Worm (Caenorhabditis elegans) whole organism, dauer: Measurements from ENCODE around the gene aex-4.

ENCODE experiments used
- unc-62 ChIP-seq: sonication (generic microtip); optimal IDR thresholded peaks from 2 replicates; lab custom pipeline; 2017; ENCODE audit warnings: missing biosample characterization, missing genetic modification reagents, missing genetic modification characterization

Gene aex-4

DNA sequence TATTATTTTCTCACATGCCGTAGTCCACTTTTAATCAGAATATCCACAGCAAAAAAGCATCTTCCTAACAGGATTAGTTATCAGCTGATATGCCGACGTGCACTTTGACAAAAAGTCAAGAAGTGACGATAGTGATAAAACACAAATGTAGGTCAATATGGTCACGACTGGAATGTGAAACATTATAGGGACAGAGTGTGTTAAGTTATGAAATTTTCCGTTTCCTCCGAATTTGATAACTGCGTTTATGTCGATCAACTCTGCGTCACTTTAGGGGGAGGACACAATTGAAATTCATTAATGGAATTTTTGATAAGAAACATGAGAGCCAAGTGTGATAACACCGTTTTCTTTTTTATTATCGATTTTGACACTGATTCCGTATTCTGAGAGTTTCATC lies at the start of gene aex-4:
Gene aex-4 (plus strand): TSS at position 312 of the 400 bp plus-strand sequence.
- TF ChIP-seq unc-62 (GFP tag; lab: Kevin White, UChicago), result no peak

- no peak for TF ChIP-seq unc-62 (GFP tag; lab: Kevin White, UChicago)
Measured at ce11 chrX:3680544-3681214, 48.4 kb upstream of the aex-4 start, which contains the start of gene tsp-17. Gene tsp-17, plus strand, starts transcription at chrX:3681164.

ce11 chrX:3683060-3683459 lies 46.0 kb upstream of the aex-4 start:
- no peak for TF ChIP-seq unc-62 (GFP tag; lab: Kevin White, UChicago)

ce11 chrX:3686420-3686819 lies 42.7 kb upstream of the aex-4 start:
- no peak for TF ChIP-seq unc-62 (GFP tag; lab: Kevin White, UChicago)

DNA sequence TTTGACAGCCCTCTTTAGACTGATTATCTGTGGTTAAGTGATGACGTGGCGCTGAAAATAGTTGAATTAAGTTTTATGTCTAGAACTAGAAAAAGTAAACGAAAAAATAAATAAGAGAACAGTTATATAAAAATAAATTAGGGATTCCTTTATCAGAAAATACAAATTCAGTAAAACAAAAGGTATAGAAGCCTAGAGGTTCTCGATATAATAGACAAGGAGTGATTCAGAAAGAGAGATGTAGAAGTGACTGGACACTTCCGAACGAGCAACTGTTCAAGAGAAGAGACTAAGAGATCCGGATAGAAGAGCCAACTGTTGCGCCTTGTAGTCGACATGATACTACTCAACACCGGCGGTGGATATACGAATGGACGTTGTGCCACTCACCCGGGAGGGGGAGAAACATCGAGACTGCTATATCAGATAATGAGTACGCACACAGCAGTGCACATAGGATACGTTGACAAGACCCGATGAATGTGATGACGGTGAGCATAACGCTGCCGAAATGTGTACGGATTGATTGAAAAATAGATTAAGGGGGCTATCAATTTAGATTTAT lies 39.8 kb upstream of the aex-4 start, which contains the start of gene tag-278:
Gene tag-278 (minus strand): TSS at position 51 of the 565 bp plus-strand sequence.
- TF ChIP-seq unc-62 (GFP tag; lab: Kevin White, UChicago), result no peak

DNA sequence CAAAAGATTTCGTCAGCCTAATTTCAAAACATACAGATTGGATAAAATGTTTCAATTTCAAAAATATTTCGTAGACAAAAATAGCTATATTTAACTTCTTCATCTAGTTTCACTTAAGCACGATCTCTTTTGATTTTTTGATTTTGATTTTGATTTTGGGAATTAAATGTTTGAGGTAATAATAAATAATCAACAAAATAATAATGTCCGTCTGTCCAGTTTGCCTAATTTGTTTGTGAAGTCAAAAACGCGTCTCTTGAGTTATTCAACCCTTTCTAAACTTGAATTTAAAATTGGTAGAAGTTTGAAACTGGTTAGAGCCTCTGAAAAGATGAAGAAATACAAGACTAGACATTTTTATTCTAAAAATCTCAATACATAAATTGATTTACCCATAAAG lies 39.3 kb upstream of the aex-4 start:
- TF ChIP-seq unc-62 (GFP tag; lab: Kevin White, UChicago), result no peak

- no peak for TF ChIP-seq unc-62 (GFP tag; lab: Kevin White, UChicago)
Measured at ce11 chrX:3693138-3693537, 35.9 kb upstream of the aex-4 start, which contains the start of gene C02F12.8. Gene C02F12.8, minus strand, starts transcription at chrX:3693238.

DNA sequence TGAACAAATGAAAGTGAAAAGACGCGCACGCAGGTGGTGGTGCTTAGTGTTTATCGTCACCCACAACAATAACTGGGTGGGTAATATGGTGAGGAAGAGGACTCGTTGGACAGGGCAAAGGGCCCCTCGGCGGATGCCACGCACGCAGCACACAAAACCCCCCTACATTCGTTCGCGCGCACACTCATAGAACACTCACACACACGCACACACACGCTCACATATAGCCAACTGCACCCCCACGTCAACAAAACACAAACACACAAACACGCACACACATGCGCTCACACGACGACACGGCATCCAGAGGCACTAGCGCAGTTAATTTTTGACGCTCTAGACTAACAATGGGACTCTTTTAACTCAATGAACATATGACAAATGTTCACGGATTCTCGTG lies 34.9 kb upstream of the aex-4 start:
- TF ChIP-seq unc-62 (GFP tag; lab: Kevin White, UChicago), result no peak

DNA sequence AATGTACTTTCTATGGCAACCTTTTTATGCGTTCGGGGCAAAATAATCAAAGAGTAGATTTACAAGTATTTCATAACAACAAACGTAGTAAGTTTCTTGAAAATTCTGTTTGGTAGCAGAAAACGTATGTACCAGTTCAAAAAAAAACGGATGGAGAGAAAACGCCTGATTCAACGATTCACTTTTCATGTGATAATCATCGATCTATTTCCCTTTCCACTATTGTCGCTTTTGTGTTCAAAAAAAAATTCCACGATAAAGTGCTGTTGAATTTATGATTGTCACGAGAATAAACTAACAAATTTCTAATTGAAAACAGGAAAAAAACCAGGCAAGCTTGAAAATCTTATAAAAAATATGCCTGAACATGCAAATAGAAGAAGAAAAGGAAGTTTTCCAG lies 33.3 kb upstream of the aex-4 start:
- TF ChIP-seq unc-62 (GFP tag; lab: Kevin White, UChicago), result no peak

- no peak for TF ChIP-seq unc-62 (GFP tag; lab: Kevin White, UChicago)
Measured at ce11 chrX:3696603-3697002, 32.5 kb upstream of the aex-4 start, which contains the start of gene C01C4.3. Gene C01C4.3, plus strand, starts transcription at chrX:3696903.

- no peak for TF ChIP-seq unc-62 (GFP tag; lab: Kevin White, UChicago)
Measured at ce11 chrX:3697623-3698022, 31.5 kb upstream of the aex-4 start.

DNA sequence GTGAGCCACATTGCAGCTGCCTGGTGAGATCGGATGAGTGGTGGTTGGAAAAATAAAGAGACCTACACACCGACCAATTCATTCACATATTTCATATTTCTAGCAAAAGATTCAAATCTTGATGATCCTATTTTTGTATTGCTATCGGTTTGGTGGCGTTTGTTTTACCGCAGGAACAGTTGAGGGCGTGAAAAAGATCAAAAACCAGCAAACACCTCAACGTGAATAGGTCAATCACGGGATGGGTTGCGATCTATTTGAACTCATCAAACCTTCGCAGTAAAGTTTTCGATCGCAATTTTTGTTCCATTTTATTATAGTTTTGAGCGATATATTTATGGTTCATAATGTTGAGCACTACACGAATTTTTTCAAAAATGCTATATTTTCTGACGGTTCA lies 27.2 kb upstream of the aex-4 start:
- no peak for TF ChIP-seq unc-62 (GFP tag; lab: Kevin White, UChicago)

DNA sequence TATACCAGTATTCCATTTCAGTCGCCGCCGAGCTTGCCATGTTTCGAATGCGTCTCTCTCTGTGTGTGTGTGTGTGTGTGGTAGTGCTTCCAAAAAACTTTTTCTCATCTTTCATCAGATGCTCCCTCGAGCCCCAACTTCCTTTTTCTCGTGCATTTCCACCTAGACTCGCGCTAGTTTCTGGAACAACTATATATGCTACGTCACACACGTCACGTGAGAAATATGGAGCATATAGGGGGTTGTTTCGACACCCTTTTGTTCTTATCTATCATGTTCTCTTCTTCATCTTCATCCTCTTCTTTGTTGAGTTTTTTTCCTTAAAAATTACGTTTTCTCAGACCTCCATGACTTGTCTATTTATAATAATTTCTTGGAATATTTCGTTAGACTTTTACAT lies 23.8 kb upstream of the aex-4 start:
- TF ChIP-seq unc-62 (GFP tag; lab: Kevin White, UChicago), result no peak

DNA sequence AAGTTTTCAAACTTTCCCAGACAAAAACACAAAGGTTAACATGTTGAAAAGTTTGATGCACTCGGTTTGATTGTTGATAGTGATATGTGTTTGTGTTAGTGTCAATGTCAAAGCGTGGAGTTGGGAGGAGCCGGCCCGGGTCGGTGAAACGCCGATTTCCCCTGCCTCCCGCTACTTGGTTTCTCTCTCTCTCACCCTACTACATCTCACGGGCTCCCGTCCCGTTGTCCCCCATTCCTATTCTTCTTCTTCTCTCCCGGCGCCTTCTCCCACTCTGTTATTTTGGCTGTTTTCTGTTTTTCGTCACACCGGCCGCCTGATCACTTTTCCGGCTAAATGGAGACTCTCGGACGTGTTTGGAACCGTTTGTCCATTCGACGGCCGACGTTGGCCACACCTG lies 22.8 kb upstream of the aex-4 start:
- TF ChIP-seq unc-62 (GFP tag; lab: Kevin White, UChicago), result no peak

DNA sequence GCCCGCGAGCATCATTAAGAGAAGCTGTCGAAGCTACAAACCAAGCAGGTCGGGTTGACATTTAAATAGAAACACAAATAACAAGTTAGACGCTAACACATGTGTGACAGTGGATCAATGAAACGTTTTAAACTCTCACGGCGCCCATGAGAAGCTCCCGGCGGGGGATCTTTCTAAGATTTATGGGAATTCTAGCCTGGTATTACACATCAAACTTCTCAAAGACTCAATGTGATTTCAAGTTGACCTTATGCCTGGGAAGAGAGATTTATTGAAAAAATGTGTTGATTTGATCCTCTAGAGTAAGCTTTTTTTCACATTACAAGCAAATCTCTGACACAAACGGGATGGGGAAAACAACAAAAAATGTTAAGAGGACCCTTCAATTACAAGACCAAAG lies 19.3 kb upstream of the aex-4 start:
- no peak for TF ChIP-seq unc-62 (GFP tag; lab: Kevin White, UChicago)

- TF ChIP-seq unc-62 (GFP tag; lab: Kevin White, UChicago), result no peak
Measured at ce11 chrX:3711581-3712101, 17.4 kb upstream of the aex-4 start.

ce11 chrX:3714797-3715196 lies 14.3 kb upstream of the aex-4 start, which contains the start of gene C01C4.2:
Gene C01C4.2, plus strand, starts transcription at chrX:3715097.
- TF ChIP-seq unc-62 (GFP tag; lab: Kevin White, UChicago), result no peak
